Worm (Caenorhabditis elegans) whole organism, late embryonic: Measurements from ENCODE around the gene hst-6.

Experiments used
- C38D4.7 ChIP-seq: fragments of 200-800 bp; sonication (Bioruptor generic); optimal IDR thresholded peaks from 2 replicates; lab custom pipeline; 2018; ENCODE audit warnings: mild to moderate bottlenecking, missing genetic modification characterization, moderate library complexity, missing compliant biosample characterization
- ceh-24 ChIP-seq: sonication (generic microtip); optimal IDR thresholded peaks from 2 replicates; lab custom pipeline; 2016; ENCODE audit warnings: mild to moderate bottlenecking, missing genetic modification characterization, missing compliant biosample characterization
- ceh-48 ChIP-seq: sonication (generic microtip); optimal IDR thresholded peaks from 2 replicates; lab custom pipeline; 2016; ENCODE audit warnings: missing genetic modification characterization, inconsistent platforms, missing compliant biosample characterization
- fkh-10 ChIP-seq: fragments of 150-350 bp; optimal IDR thresholded peaks from 2 replicates; lab custom pipeline; 2014; ENCODE audit warnings: missing biosample characterization, missing genetic modification reagents, missing genetic modification characterization
- gmeb-2 ChIP-seq: sonication (generic microtip); optimal IDR thresholded peaks from 2 replicates; lab custom pipeline; 2016; ENCODE audit warnings: missing genetic modification characterization, inconsistent platforms, missing compliant biosample characterization
- hlh-15 ChIP-seq: sonication (generic microtip); optimal IDR thresholded peaks from 2 replicates; lab custom pipeline; 2016; ENCODE audit warnings: missing genetic modification characterization, missing compliant biosample characterization
- lim-6 ChIP-seq: sonication (generic microtip); optimal IDR thresholded peaks from 2 replicates; lab custom pipeline; 2016; ENCODE audit warnings: missing genetic modification characterization, missing compliant biosample characterization
- lin-11 ChIP-seq: fragments of 200-800 bp; sonication (Bioruptor generic); optimal IDR thresholded peaks from 2 replicates; lab custom pipeline; 2018; ENCODE audit warnings: mild to moderate bottlenecking, missing genetic modification characterization, missing compliant biosample characterization
- nfya-1 ChIP-seq: sonication (generic microtip); optimal IDR thresholded peaks from 2 replicates; lab custom pipeline; 2017; ENCODE audit warnings: missing genetic modification characterization, mild to moderate bottlenecking, missing compliant biosample characterization, antibody characterized with exemption, moderate library complexity
- odd-2 ChIP-seq: sonication (generic microtip); optimal IDR thresholded peaks from 2 replicates; lab custom pipeline; 2017; ENCODE audit warnings: antibody characterized with exemption, mild to moderate bottlenecking, missing genetic modification characterization, missing compliant biosample characterization
- unc-86 ChIP-seq: sonication (generic microtip); optimal IDR thresholded peaks from 2 replicates; lab custom pipeline; 2016; ENCODE audit warnings: missing genetic modification characterization, missing compliant biosample characterization
- zip-5 ChIP-seq: sonication (generic microtip); optimal IDR thresholded peaks from 2 replicates; lab custom pipeline; 2016; ENCODE audit warnings: missing genetic modification characterization, missing compliant biosample characterization

- no peak for TF ChIP-seq fkh-10 (GFP tag; lab: Kevin White, UChicago)
- no peak for TF ChIP-seq hlh-15 (tag; lab: Kevin White, UChicago)
- TF ChIP-seq gmeb-2 (tag; lab: Kevin White, UChicago), result no peak
- no peak for TF ChIP-seq lin-11 (tag; lab: Kevin White, UChicago)
- TF ChIP-seq unc-86, result no peak
- TF ChIP-seq odd-2 (tag; lab: Kevin White, UChicago), result no peak
- TF ChIP-seq C38D4.7 (GFP tag; lab: Kevin White, UChicago), result no peak
- TF ChIP-seq lim-6, result no peak
- no peak for TF ChIP-seq ceh-48
- no peak for TF ChIP-seq ceh-24
- no peak for TF ChIP-seq nfya-1 (tag; lab: Kevin White, UChicago)
- no peak for TF ChIP-seq zip-5
Measured at ce11 chrX:5226265-5226664, 49.1 kb upstream of the hst-6 start, which contains the start of gene H28G03.3.
